Fruit fly (Drosophila melanogaster): Measurements from ENCODE around the gene Pgant6.

DNA sequence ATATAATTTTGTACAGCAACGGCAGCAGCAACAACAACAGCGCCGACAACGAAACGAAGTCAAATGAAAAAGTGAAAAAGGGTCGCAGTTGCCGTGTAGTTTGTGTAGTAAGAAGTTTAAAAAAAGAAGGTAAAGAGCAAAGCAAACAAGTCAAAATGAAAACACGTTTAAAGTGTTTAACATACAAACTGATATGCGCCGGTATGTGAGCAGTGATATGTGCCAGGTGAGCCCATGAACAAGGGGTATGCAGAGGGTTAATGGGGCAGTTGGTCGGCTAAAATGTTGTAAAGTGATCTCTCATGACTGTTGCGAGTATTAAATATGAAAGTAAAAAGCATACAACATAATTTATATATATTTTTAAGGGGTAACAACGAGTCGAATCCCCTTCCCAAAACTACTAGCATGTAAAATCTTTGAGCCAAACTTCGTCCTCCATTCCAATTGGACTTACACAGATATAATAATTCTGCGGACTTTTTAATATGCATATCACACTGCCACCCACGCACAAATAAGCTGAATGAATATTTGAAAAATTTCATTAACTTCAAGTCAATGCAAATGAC, 24.0 kb downstream of the Pgant6 start:
- TF ChIP-seq CG33017 (tag; optimal IDR thresholded peaks at IDR 0.05) (no peak), kay (GFP tag; ENCODE audit: borderline replicate concordance) (no peak), Mnt (GFP tag; optimal IDR thresholded peaks at IDR 0.05) (no peak), bab1 (GFP tag; optimal IDR thresholded peaks at IDR 0.05) (peak; percentile 41), CG5204 (GFP tag; optimal IDR thresholded peaks at IDR 0.05) (no peak), Crg-1 (GFP tag; optimal IDR thresholded peaks at IDR 0.05) (no peak)
